Fruit fly (Drosophila melanogaster) Kc167 (cell line): ENCODE data around the gene Lk6.

Experiments
- Myc ChIP-seq: fragments of >200 bp; optimal IDR thresholded peaks from 2 replicates; lab custom pipeline; 2017; ENCODE audit warnings: missing external identifiers
- Sin3A ChIP-seq: fragments of >200 bp; optimal IDR thresholded peaks from 2 replicates; lab custom pipeline; 2018; ENCODE audit warnings: missing external identifiers
- h ChIP-seq: fragments of >200 bp; optimal IDR thresholded peaks from 3 replicates; lab custom pipeline; 2018; ENCODE audit warnings: missing external identifiers
- insv ChIP-seq: fragments of >200 bp; optimal IDR thresholded peaks from 3 replicates; lab custom pipeline; 2018; ENCODE audit warnings: missing external identifiers
- psq ChIP-seq: fragments of >200 bp; optimal IDR thresholded peaks from 2 replicates; lab custom pipeline; 2017; ENCODE audit warnings: missing external identifiers
- ttk ChIP-seq: sonication (Bioruptor generic); optimal IDR thresholded peaks from 2 replicates; lab custom pipeline; 2017; ENCODE audit warnings: missing external identifiers

- TF ChIP-seq h (lab: Kevin White, UChicago) (no peak), Myc (no peak), Sin3A (lab: Kevin White, UChicago) (no peak), insv (no peak), psq (lab: Kevin White, UChicago) (no peak), ttk (no peak)
Observed at dm6 chr3R:11735337-11735736, 28.9 kb downstream of the Lk6 start, which contains the start of gene CG14721.
